Fruit fly (Drosophila melanogaster) whole organism, embryonic: ENCODE data around the gene CG44174.

Experiments
- Antp ChIP-seq: fragments of 200-800 bp; sonication (Bioruptor generic); optimal IDR thresholded peaks from 3 replicates; lab custom pipeline; 2016; ENCODE audit warnings: missing biosample characterization, missing genetic modification characterization
- Blimp-1 ChIP-seq: fragments of 200-800 bp; sonication (Bioruptor generic); optimal IDR thresholded peaks from 3 replicates; lab custom pipeline; 2018; ENCODE audit warnings: missing biosample characterization, missing genetic modification characterization, mild to moderate bottlenecking, moderate library complexity, missing genetic modification reagents
- Bteb2 ChIP-seq: fragments of 200-800 bp; sonication (Bioruptor generic); optimal IDR thresholded peaks from 2 replicates; lab custom pipeline; 2016; ENCODE audit warnings: missing biosample characterization, missing genetic modification characterization
- CG10959 ChIP-seq: fragments of 200-800 bp; sonication (Bioruptor generic); IDR thresholded peaks from 2 replicates; pipeline ENCODE4 v1.3.6; 2022; ENCODE audit warnings: missing biosample characterization, missing genetic modification characterization
- CG13894 ChIP-seq: fragments of 200-800 bp; sonication (Bioruptor generic); optimal IDR thresholded peaks from 3 replicates; lab custom pipeline; 2018; ENCODE audit warnings: missing biosample characterization, mild to moderate bottlenecking, missing genetic modification characterization, moderate library complexity
- CG1602 ChIP-seq: fragments of 200-800 bp; sonication (Bioruptor generic); optimal IDR thresholded peaks from 3 replicates; lab custom pipeline; 2016; ENCODE audit warnings: missing biosample characterization, missing genetic modification characterization
- CG17612 ChIP-seq: fragments of 200-800 bp; sonication (Bioruptor generic); IDR thresholded peaks from 2 replicates; pipeline ENCODE4 v1.3.6; 2022; ENCODE audit warnings: missing biosample characterization, missing genetic modification characterization
- CG31224 ChIP-seq: fragments of 200-800 bp; sonication (Bioruptor generic); IDR thresholded peaks from 2 replicates; pipeline ENCODE4 v1.3.6; 2022; ENCODE audit warnings: missing biosample characterization, missing genetic modification characterization
- CG31441 ChIP-seq: fragments of 200-800 bp; sonication (Bioruptor generic); IDR thresholded peaks from 2 replicates; pipeline ENCODE4 v1.3.6; 2022; ENCODE audit warnings: missing biosample characterization, missing genetic modification characterization
- CG34224 ChIP-seq: fragments of 200-800 bp; sonication (Bioruptor generic); IDR thresholded peaks from 3 replicates; pipeline ENCODE4 v1.3.6; 2022; ENCODE audit warnings: missing biosample characterization, missing genetic modification characterization; ENCODE audit not compliant: partially characterized antibody
- CG34422 ChIP-seq: fragments of 200-800 bp; sonication (Bioruptor generic); IDR thresholded peaks from 3 replicates; pipeline ENCODE4 v1.3.6; 2022; ENCODE audit warnings: missing biosample characterization, missing genetic modification characterization
- CG3838 ChIP-seq: fragments of 200-800 bp; sonication (Bioruptor generic); optimal IDR thresholded peaks from 3 replicates; lab custom pipeline; 2016; ENCODE audit warnings: missing biosample characterization, missing genetic modification characterization
- CG7745 ChIP-seq: fragments of 200-800 bp; sonication (Bioruptor generic); optimal IDR thresholded peaks from 2 replicates; lab custom pipeline; 2018; ENCODE audit warnings: missing biosample characterization, mild to moderate bottlenecking, missing genetic modification characterization, moderate library complexity
- CG8281 ChIP-seq: fragments of 200-800 bp; sonication (Bioruptor generic); optimal IDR thresholded peaks from 2 replicates; lab custom pipeline; 2018; ENCODE audit warnings: missing biosample characterization, mild to moderate bottlenecking, missing genetic modification characterization, moderate library complexity
- Dip3 ChIP-seq: fragments of 200-800 bp; sonication (Bioruptor generic); optimal IDR thresholded peaks from 3 replicates; lab custom pipeline; 2016; ENCODE audit warnings: missing biosample characterization, missing genetic modification characterization
- Dref ChIP-seq: fragments of 200-800 bp; sonication (Bioruptor generic); IDR thresholded peaks from 2 replicates; pipeline ENCODE4 v1.3.6; 2022; ENCODE audit warnings: missing biosample characterization, missing genetic modification characterization
- ERR ChIP-seq: fragments of 200-800 bp; sonication (Bioruptor generic); optimal IDR thresholded peaks from 2 replicates; lab custom pipeline; 2016; ENCODE audit warnings: missing biosample characterization, missing genetic modification characterization
- Eip74EF ChIP-seq, 2 experiments: fragments of 200-800 bp in 1 of 2; fragments of >200 bp in 1 of 2; sonication (Bioruptor generic) in 1 of 2; optimal IDR thresholded peaks; 2 replicates each; lab custom pipeline; 2017 to 2019; ENCODE audit warnings: missing biosample characterization in 2 of 2, missing genetic modification characterization in 2 of 2, mild to moderate bottlenecking in 1 of 2, moderate library complexity in 1 of 2
- Elba2 ChIP-seq: fragments of 200-800 bp; sonication (Bioruptor generic); optimal IDR thresholded peaks from 3 replicates; lab custom pipeline; 2016; ENCODE audit warnings: missing biosample characterization, missing genetic modification characterization
- Fer2 ChIP-seq: fragments of 200-800 bp; sonication (Bioruptor generic); optimal IDR thresholded peaks from 2 replicates; lab custom pipeline; 2018; ENCODE audit warnings: missing biosample characterization, mild to moderate bottlenecking, missing genetic modification characterization, moderate library complexity
- Gsc ChIP-seq: fragments of 200-800 bp; sonication (Bioruptor generic); IDR thresholded peaks from 2 replicates; pipeline ENCODE4 v1.3.6; 2022; ENCODE audit warnings: missing biosample characterization, missing genetic modification characterization
- HmgZ ChIP-seq: fragments of 200-800 bp; sonication (Bioruptor generic); optimal IDR thresholded peaks from 2 replicates; lab custom pipeline; 2018; ENCODE audit warnings: missing biosample characterization, mild to moderate bottlenecking, missing genetic modification characterization
- Hmr ChIP-seq: fragments of 200-800 bp; sonication (Bioruptor generic); optimal IDR thresholded peaks from 3 replicates; lab custom pipeline; 2017; ENCODE audit warnings: mild to moderate bottlenecking, missing biosample characterization, missing genetic modification reagents, missing genetic modification characterization
- Myb ChIP-seq: fragments of 200-800 bp; sonication (Bioruptor generic); optimal IDR thresholded peaks from 2 replicates; lab custom pipeline; 2016; ENCODE audit warnings: missing biosample characterization, missing genetic modification characterization
- NC2β ChIP-seq: fragments of 200-800 bp; sonication (Bioruptor generic); optimal IDR thresholded peaks from 2 replicates; lab custom pipeline; 2016; ENCODE audit warnings: missing biosample characterization, missing genetic modification characterization
- NK7.1 ChIP-seq: fragments of 200-800 bp; sonication (Bioruptor generic); optimal IDR thresholded peaks from 3 replicates; lab custom pipeline; 2016; ENCODE audit warnings: missing biosample characterization, missing genetic modification characterization
- Oli ChIP-seq: fragments of 200-800 bp; sonication (Bioruptor generic); optimal IDR thresholded peaks from 2 replicates; lab custom pipeline; 2018; ENCODE audit warnings: missing biosample characterization, mild to moderate bottlenecking, missing genetic modification characterization, moderate library complexity
- Poxn ChIP-seq: fragments of 200-800 bp; sonication (Bioruptor generic); IDR thresholded peaks from 2 replicates; pipeline ENCODE4 v1.3.6; 2022; ENCODE audit warnings: missing biosample characterization, missing genetic modification characterization
- Ravus ChIP-seq: fragments of 200-800 bp; sonication (Bioruptor generic); IDR thresholded peaks from 2 replicates; pipeline ENCODE4 v1.3.6; 2022; ENCODE audit warnings: missing biosample characterization, missing genetic modification characterization
- Side ChIP-seq: fragments of 200-800 bp; sonication (Bioruptor generic); optimal IDR thresholded peaks from 2 replicates; lab custom pipeline; 2016; ENCODE audit warnings: missing biosample characterization, missing genetic modification characterization
- al ChIP-seq: fragments of 200-800 bp; sonication (Bioruptor generic); IDR thresholded peaks from 2 replicates; pipeline ENCODE4 v1.3.6; 2022; ENCODE audit warnings: missing biosample characterization, missing genetic modification characterization
- bowl ChIP-seq: fragments of 200-800 bp; sonication (Bioruptor generic); IDR thresholded peaks from 2 replicates; pipeline ENCODE4 v1.3.6; 2022; ENCODE audit warnings: missing biosample characterization, missing genetic modification characterization
- chif ChIP-seq, 2 experiments: fragments of 200-800 bp; sonication (Bioruptor generic); optimal IDR thresholded peaks; 3 replicates each; lab custom pipeline; 2016; ENCODE audit warnings: missing biosample characterization in 2 of 2, missing genetic modification characterization in 2 of 2
- ci ChIP-seq: fragments of 200-800 bp; sonication (Bioruptor generic); IDR thresholded peaks from 3 replicates; pipeline ENCODE4 v1.3.6; 2022; ENCODE audit warnings: missing biosample characterization, missing genetic modification characterization
- danr ChIP-seq: fragments of 200-800 bp; sonication (Bioruptor generic); IDR thresholded peaks from 2 replicates; pipeline ENCODE4 v1.3.6; 2022; ENCODE audit warnings: missing biosample characterization, missing genetic modification characterization
- gem ChIP-seq: fragments of 200-800 bp; sonication (Bioruptor generic); optimal IDR thresholded peaks from 2 replicates; lab custom pipeline; 2019; ENCODE audit warnings: missing biosample characterization, mild to moderate bottlenecking, missing genetic modification characterization, moderate library complexity
- hkb ChIP-seq, 2 experiments: fragments of 200-800 bp in 1 of 2; fragments of >200 bp in 1 of 2; sonication (Bioruptor generic) in 1 of 2; IDR thresholded peaks in 1 of 2; optimal IDR thresholded peaks in 1 of 2; 2 replicates each; pipeline versions ENCODE4 v1.3.6 to Lab custom; 2017 to 2022; ENCODE audit warnings: missing biosample characterization in 1 of 2, missing genetic modification characterization in 1 of 2
- knrl ChIP-seq: fragments of 200-800 bp; sonication (Bioruptor generic); IDR thresholded peaks from 3 replicates; pipeline ENCODE4 v1.3.6; 2022; ENCODE audit warnings: missing biosample characterization, missing genetic modification characterization; ENCODE audit not compliant: partially characterized antibody
- lov ChIP-seq, 2 experiments: fragments of 200-800 bp in 1 of 2; fragments of >200 bp in 1 of 2; sonication (Bioruptor generic) in 1 of 2; IDR thresholded peaks in 1 of 2; optimal IDR thresholded peaks in 1 of 2; 2 replicates in 1 of 2; 3 replicates in 1 of 2; pipeline versions ENCODE4 v1.3.6 to Lab custom; 2017 to 2022; ENCODE audit warnings: missing biosample characterization in 1 of 2, missing genetic modification characterization in 1 of 2
- mld ChIP-seq: fragments of 200-800 bp; sonication (Bioruptor generic); IDR thresholded peaks from 3 replicates; pipeline ENCODE4 v1.3.6; 2022; ENCODE audit warnings: missing biosample characterization, missing genetic modification characterization; ENCODE audit not compliant: partially characterized antibody
- nerfin-2 ChIP-seq: fragments of 200-800 bp; sonication (Bioruptor generic); IDR thresholded peaks from 2 replicates; pipeline ENCODE4 v1.3.6; 2022; ENCODE audit warnings: missing biosample characterization, missing genetic modification characterization; ENCODE audit not compliant: partially characterized antibody
- nom ChIP-seq: fragments of 200-800 bp; sonication (Bioruptor generic); optimal IDR thresholded peaks from 2 replicates; lab custom pipeline; 2017; ENCODE audit warnings: missing biosample characterization, missing genetic modification characterization, mild to moderate bottlenecking, moderate library complexity, missing genetic modification reagents
- oc ChIP-seq: fragments of 200-800 bp; sonication (Bioruptor generic); optimal IDR thresholded peaks from 2 replicates; lab custom pipeline; 2018; ENCODE audit warnings: missing biosample characterization, mild to moderate bottlenecking, missing genetic modification characterization, moderate library complexity
- sima ChIP-seq: fragments of 200-800 bp; sonication (Bioruptor generic); optimal IDR thresholded peaks from 2 replicates; lab custom pipeline; 2016; ENCODE audit warnings: missing biosample characterization, missing genetic modification characterization
- slp2 ChIP-seq: fragments of 200-800 bp; sonication (Bioruptor generic); optimal IDR thresholded peaks from 2 replicates; lab custom pipeline; 2016; ENCODE audit warnings: missing biosample characterization, missing genetic modification characterization
- sqz ChIP-seq: fragments of 200-800 bp; sonication (Bioruptor generic); optimal IDR thresholded peaks from 3 replicates; lab custom pipeline; 2018; ENCODE audit warnings: missing biosample characterization, mild to moderate bottlenecking, missing genetic modification characterization
- tll ChIP-seq, 2 experiments: fragments of 200-800 bp in 1 of 2; fragments of >200 bp in 1 of 2; sonication (Bioruptor generic) in 1 of 2; optimal IDR thresholded peaks; 2 replicates each; lab custom pipeline; 2017 to 2019; ENCODE audit warnings: missing biosample characterization in 2 of 2, missing genetic modification characterization in 2 of 2, mild to moderate bottlenecking in 1 of 2, moderate library complexity in 1 of 2
- twi ChIP-seq: fragments of 200-800 bp; optimal IDR thresholded peaks from 2 replicates; lab custom pipeline; 2019; ENCODE audit warnings: missing biosample characterization, mild to moderate bottlenecking, missing genetic modification characterization, moderate library complexity

The CG44174 gene

dm6 chr3R:19326043-19326805 lies 28.7 kb upstream of the CG44174 start, which contains the start of gene Delta (continued):
- no peak for TF ChIP-seq Dip3 (GFP tag; lab: Kevin White, UChicago)
- no peak for TF ChIP-seq CG31224 (GFP tag; lab: Robert Waterston, UW)
- no peak for TF ChIP-seq Ravus
- no peak for TF ChIP-seq Eip74EF (GFP tag; optimal IDR thresholded peaks at IDR 0.05; lab: Kevin White, UChicago)
- TF ChIP-seq Hmr (GFP tag; lab: Kevin White, UChicago): no peak
- no peak for TF ChIP-seq Poxn (GFP tag; lab: Robert Waterston, UW)
- TF ChIP-seq Bteb2 (GFP tag; lab: Kevin White, UChicago): no peak
- no peak for TF ChIP-seq twi (tag; lab: Kevin White, UChicago)
- TF ChIP-seq Elba2 (GFP tag; lab: Kevin White, UChicago): no peak
- no peak for TF ChIP-seq knrl
- no peak for TF ChIP-seq lov (optimal IDR thresholded peaks at IDR 0.05; lab: Kevin White, UChicago)
- peak; percentile 58; the same call in 1 of the 3 replicates for TF ChIP-seq lov (GFP tag; IDR thresholded peaks at IDR 0.05; lab: Robert Waterston, UW)
- TF ChIP-seq Myb (GFP tag; lab: Kevin White, UChicago): no peak
- peak; percentile 53 for TF ChIP-seq CG7745
- TF ChIP-seq bowl: no peak
- no peak for TF ChIP-seq mld
- TF ChIP-seq CG31441 (GFP tag; lab: Robert Waterston, UW): no peak; the same call in 1 of the 2 replicates
- no peak for TF ChIP-seq CG10959 (GFP tag; lab: Robert Waterston, UW)
- TF ChIP-seq gem (tag; lab: Kevin White, UChicago): peak; percentile 39
- peak; percentile 1 for TF ChIP-seq Oli (tag; lab: Kevin White, UChicago)
- no peak for TF ChIP-seq sima (GFP tag; lab: Kevin White, UChicago)
- no peak for TF ChIP-seq slp2 (GFP tag; lab: Kevin White, UChicago)
- TF ChIP-seq tll (GFP tag; optimal IDR thresholded peaks at IDR 0.05; lab: Kevin White, UChicago): no peak
- TF ChIP-seq ERR (GFP tag; lab: Kevin White, UChicago): no peak
- no peak for TF ChIP-seq Fer2
- no peak for TF ChIP-seq HmgZ (tag; lab: Kevin White, UChicago)
- no peak for TF ChIP-seq Blimp-1 (GFP tag; lab: Kevin White, UChicago)
- TF ChIP-seq Gsc (GFP tag; lab: Robert Waterston, UW): no peak
- no peak for TF ChIP-seq NK7.1 (GFP tag; lab: Kevin White, UChicago)
- TF ChIP-seq oc: peak; percentile 43
- no peak; the same call in none of the 3 replicates for TF ChIP-seq ci (GFP tag; lab: Robert Waterston, UW)
- TF ChIP-seq al: no peak
- no peak for TF ChIP-seq danr
- TF ChIP-seq sqz (GFP tag; lab: Kevin White, UChicago): no peak
- TF ChIP-seq Side (GFP tag; lab: Kevin White, UChicago): no peak
- TF ChIP-seq CG17612: no peak
- TF ChIP-seq nerfin-2 (GFP tag; lab: Robert Waterston, UW): no peak
- peak; percentile 66; the same call in 1 of the 3 replicates for TF ChIP-seq CG34422 (GFP tag; lab: Robert Waterston, UW)
- TF ChIP-seq nom (GFP tag; lab: Kevin White, UChicago): peak; percentile 57
- TF ChIP-seq NC2β (GFP tag; lab: Kevin White, UChicago): peak; percentile 6
- TF ChIP-seq Antp (GFP tag; lab: Kevin White, UChicago): no peak
- no peak for TF ChIP-seq chif (GFP tag; optimal IDR thresholded peaks at IDR 0.05; lab: Kevin White, UChicago)
- TF ChIP-seq CG34224 (GFP tag; lab: Robert Waterston, UW): no peak
- TF ChIP-seq hkb (optimal IDR thresholded peaks at IDR 0.05; lab: Kevin White, UChicago): no peak
- TF ChIP-seq hkb (GFP tag; IDR thresholded peaks at IDR 0.05; lab: Robert Waterston, UW): no peak
- no peak for TF ChIP-seq CG13894
- no peak for TF ChIP-seq CG3838 (GFP tag; lab: Kevin White, UChicago)
- no peak for TF ChIP-seq Dref (GFP tag; lab: Robert Waterston, UW)
- no peak for TF ChIP-seq CG8281 (tag; lab: Kevin White, UChicago)
- TF ChIP-seq CG1602 (GFP tag; lab: Kevin White, UChicago): no peak
